Fruit fly (Drosophila melanogaster): ENCODE measurements around the gene Sdhaf3.

The Sdhaf3 gene

dm6 chr3R:16496209-16496608 is 14.0 kb upstream of the Sdhaf3 start:
- TF ChIP-seq jim (GFP tag; optimal IDR thresholded peaks at IDR 0.05) (no peak), Hr83 (GFP tag; optimal IDR thresholded peaks at IDR 0.05; ENCODE audit: poor library complexity, severe bottlenecking) (no peak), dsf (GFP tag; optimal IDR thresholded peaks at IDR 0.05; ENCODE audit: borderline replicate concordance) (no peak), Hnf4 (GFP tag; optimal IDR thresholded peaks at IDR 0.05) (no peak), h (GFP tag; optimal IDR thresholded peaks at IDR 0.05) (peak; percentile 16), Dfd (GFP tag; optimal IDR thresholded peaks at IDR 0.05) (no peak), Abd-B (GFP tag; optimal IDR thresholded peaks at IDR 0.05) (no peak), dmrt93B (GFP tag; optimal IDR thresholded peaks at IDR 0.05) (no peak), Jra (GFP tag; optimal IDR thresholded peaks at IDR 0.05) (no peak)

dm6 chr3R:16495322-16495721 is 13.1 kb upstream of the Sdhaf3 start, which contains the start of gene Cad89D:
Gene Cad89D, minus strand, starts transcription at chr3R:16495422.
- TF ChIP-seq dsf (GFP tag; optimal IDR thresholded peaks at IDR 0.05; ENCODE audit: borderline replicate concordance) (no peak), br (GFP tag; optimal IDR thresholded peaks at IDR 0.05) (no peak), pan (optimal IDR thresholded peaks at IDR 0.05) (no peak), Rel (GFP tag; optimal IDR thresholded peaks at IDR 0.05) (no peak), Rel (tag; optimal IDR thresholded peaks at IDR 0.05) (no peak), GATAd (GFP tag; optimal IDR thresholded peaks at IDR 0.05) (no peak), psq (GFP tag; optimal IDR thresholded peaks at IDR 0.05) (no peak), ey (GFP tag; optimal IDR thresholded peaks at IDR 0.05) (no peak), foxo (GFP tag; optimal IDR thresholded peaks at IDR 0.05) (no peak), brk (GFP tag; optimal IDR thresholded peaks at IDR 0.05) (no peak), Dif (GFP tag; optimal IDR thresholded peaks at IDR 0.05; ENCODE audit: partially characterized antibody) (no peak)

dm6 chr3R:16485487-16486233 is 3.4 kb upstream of the Sdhaf3 start:
- TF ChIP-seq Hr83 (GFP tag; optimal IDR thresholded peaks at IDR 0.05; ENCODE audit: poor library complexity, severe bottlenecking) (no peak), Vsx2 (GFP tag; optimal IDR thresholded peaks at IDR 0.05; ENCODE audit: partially characterized antibody) (no peak), GATAd (GFP tag; optimal IDR thresholded peaks at IDR 0.05) (no peak), usp (GFP tag; optimal IDR thresholded peaks at IDR 0.05) (no peak), jim (GFP tag; optimal IDR thresholded peaks at IDR 0.05) (no peak), CG32264 (GFP tag; optimal IDR thresholded peaks at IDR 0.05) (no peak), lola (GFP tag; optimal IDR thresholded peaks at IDR 0.05) (no peak), Dfd (GFP tag; optimal IDR thresholded peaks at IDR 0.05) (no peak), sv (GFP tag; optimal IDR thresholded peaks at IDR 0.05) (no peak), br (GFP tag; optimal IDR thresholded peaks at IDR 0.05) (no peak), h (GFP tag; optimal IDR thresholded peaks at IDR 0.05) (no peak), tai (GFP tag; optimal IDR thresholded peaks at IDR 0.05) (no peak), ey (GFP tag; optimal IDR thresholded peaks at IDR 0.05) (no peak), woc (GFP tag; optimal IDR thresholded peaks at IDR 0.05) (no peak), N (GFP tag; optimal IDR thresholded peaks at IDR 0.05) (no peak), Myc (optimal IDR thresholded peaks at IDR 0.05) (no peak), Hr78 (GFP tag; optimal IDR thresholded peaks at IDR 0.05) (no peak), Abd-B (GFP tag; optimal IDR thresholded peaks at IDR 0.05) (no peak), psq (GFP tag; optimal IDR thresholded peaks at IDR 0.05) (no peak), Rel (GFP tag; optimal IDR thresholded peaks at IDR 0.05) (no peak), Rel (tag; optimal IDR thresholded peaks at IDR 0.05) (no peak)

- TF ChIP-seq Hr83 (GFP tag; optimal IDR thresholded peaks at IDR 0.05; ENCODE audit: poor library complexity, severe bottlenecking) (peak; percentile 68), woc (GFP tag; optimal IDR thresholded peaks at IDR 0.05) (no peak), Sp1 (GFP tag; optimal IDR thresholded peaks at IDR 0.05) (no peak), h (GFP tag; optimal IDR thresholded peaks at IDR 0.05) (peak; percentile 12), N (GFP tag; optimal IDR thresholded peaks at IDR 0.05) (no peak), Myc (optimal IDR thresholded peaks at IDR 0.05) (no peak)
Observed at dm6 chr3R:16483877-16484417, 1.7 kb upstream of the Sdhaf3 start, which contains the start of gene Der-2. Gene Der-2, minus strand, starts transcription at chr3R:16484223.

- TF ChIP-seq CrebA (GFP tag; optimal IDR thresholded peaks at IDR 0.05; ENCODE audit: borderline replicate concordance) (no peak), Myc (optimal IDR thresholded peaks at IDR 0.05) (no peak), lola (GFP tag; optimal IDR thresholded peaks at IDR 0.05) (no peak), Hnf4 (GFP tag; optimal IDR thresholded peaks at IDR 0.05) (no peak), sv (GFP tag; optimal IDR thresholded peaks at IDR 0.05) (no peak), Dfd (GFP tag; optimal IDR thresholded peaks at IDR 0.05) (no peak), Sp1 (GFP tag; optimal IDR thresholded peaks at IDR 0.05) (no peak), tai (GFP tag; optimal IDR thresholded peaks at IDR 0.05) (no peak), br (GFP tag; optimal IDR thresholded peaks at IDR 0.05) (no peak), CG9705 (GFP tag; optimal IDR thresholded peaks at IDR 0.05) (no peak), Hr78 (GFP tag; optimal IDR thresholded peaks at IDR 0.05) (no peak), jim (GFP tag; optimal IDR thresholded peaks at IDR 0.05) (no peak), brk (GFP tag; optimal IDR thresholded peaks at IDR 0.05) (no peak), Jra (GFP tag; optimal IDR thresholded peaks at IDR 0.05) (no peak), N (GFP tag; optimal IDR thresholded peaks at IDR 0.05) (no peak), HLH106 (tag; optimal IDR thresholded peaks at IDR 0.05) (no peak), Rel (GFP tag; optimal IDR thresholded peaks at IDR 0.05) (no peak), Rel (tag; optimal IDR thresholded peaks at IDR 0.05) (no peak), dl (GFP tag; optimal IDR thresholded peaks at IDR 0.05; ENCODE audit: insufficient read depth in 1 of 2, partially characterized antibody in 2 of 2) (no peak), Hr83 (GFP tag; optimal IDR thresholded peaks at IDR 0.05; ENCODE audit: poor library complexity, severe bottlenecking) (no peak)
Observed at dm6 chr3R:16480995-16481394, 1.3 kb downstream of the Sdhaf3 start, which contains the start of gene Dhfr. Gene Dhfr, plus strand, starts transcription at chr3R:16481167.
